Worm (Caenorhabditis elegans) whole organism, L4 larva: Measurements from ENCODE around the gene F41G3.6.
A peak's percentile ranks its signal among the peaks of the same experiment; 100 is the strongest.
"Not testable (repeated sequence)": the region's sequence is repeated elsewhere in the genome, so short reads cannot be mapped to it uniquely, and the experiment has no call there.

Experiments
- F49E8.2 ChIP-seq: sonication (generic microtip); optimal IDR thresholded peaks from 2 replicates; lab custom pipeline; 2016; ENCODE audit warnings: missing compliant biosample characterization, mild to moderate bottlenecking, missing genetic modification characterization, borderline replicate concordance
- R02D3.7 ChIP-seq: fragments of 150-350 bp; sonication (generic microtip); optimal IDR thresholded peaks from 3 replicates; lab custom pipeline; 2014; ENCODE audit warnings: missing biosample characterization, missing genetic modification characterization
- T20F7.1 ChIP-seq: fragments of 200-800 bp; sonication (Bioruptor generic); optimal IDR thresholded peaks from 2 replicates; lab custom pipeline; 2018; ENCODE audit warnings: mild to moderate bottlenecking, missing genetic modification characterization, missing compliant biosample characterization
- Y48G9A.11 ChIP-seq: fragments of 200-800 bp; sonication (Bioruptor generic); IDR thresholded peaks from 2 replicates; pipeline ENCODE4 v1.3.6; 2022; ENCODE audit warnings: missing genetic modification reagents, missing genetic modification characterization, missing compliant biosample characterization
- Y5F2A.4 ChIP-seq: fragments of 200-800 bp; sonication (Bioruptor generic); optimal IDR thresholded peaks from 2 replicates; lab custom pipeline; 2018; ENCODE audit warnings: mild to moderate bottlenecking, missing genetic modification characterization, missing compliant biosample characterization
- ZK337.2 ChIP-seq: fragments of 200-800 bp; sonication (Bioruptor generic); IDR thresholded peaks from 2 replicates; pipeline ENCODE4 v1.3.6; 2022; ENCODE audit warnings: missing genetic modification reagents, missing genetic modification characterization, missing compliant biosample characterization
- aha-1 ChIP-seq: fragments of 150-350 bp; peaks from one replicate; lab custom pipeline; 2014; ENCODE audit warnings: missing biosample characterization, missing genetic modification characterization
- aly-2 ChIP-seq: sonication (generic microtip); optimal IDR thresholded peaks from 2 replicates; lab custom pipeline; 2018; ENCODE audit warnings: missing biosample characterization, missing genetic modification characterization
- ceh-28 ChIP-seq: fragments of 150-350 bp; optimal IDR thresholded peaks from 2 replicates; lab custom pipeline; 2014; ENCODE audit warnings: missing biosample characterization, missing genetic modification reagents, missing genetic modification characterization
- ceh-44 ChIP-seq: fragments of 200-800 bp; sonication (Bioruptor generic); IDR thresholded peaks from 2 replicates; pipeline ENCODE4 v1.3.6; 2022; ENCODE audit warnings: missing genetic modification reagents, missing genetic modification characterization, missing compliant biosample characterization
- daf-16 ChIP-seq, 3 experiments: sonication (generic microtip); optimal IDR thresholded peaks; 2 replicates each; lab custom pipeline; 2016 to 2017; ENCODE audit warnings: missing genetic modification characterization in 3 of 3, missing genetic modification reagents in 3 of 3, mild to moderate bottlenecking in 2 of 3, missing compliant biosample characterization in 2 of 3, missing biosample characterization in 1 of 3, moderate library complexity in 1 of 3
- dpl-1 ChIP-seq: fragments of 150-350 bp; optimal IDR thresholded peaks from 2 replicates; lab custom pipeline; 2014; ENCODE audit warnings: missing biosample characterization, missing genetic modification reagents, missing genetic modification characterization
- dve-1 ChIP-seq: sonication (generic microtip); optimal IDR thresholded peaks from 2 replicates; lab custom pipeline; 2017; ENCODE audit warnings: antibody characterized with exemption, mild to moderate bottlenecking, missing genetic modification characterization, missing compliant biosample characterization; ENCODE audit not compliant: insufficient read depth
- egl-43 ChIP-seq: fragments of 200-800 bp; sonication (Bioruptor generic); IDR thresholded peaks from 2 replicates; pipeline ENCODE4 v1.3.6; 2022; ENCODE audit warnings: missing genetic modification reagents, missing genetic modification characterization, missing compliant biosample characterization
- gei-8 ChIP-seq: fragments of 200-800 bp; sonication (Bioruptor generic); optimal IDR thresholded peaks from 2 replicates; lab custom pipeline; 2018; ENCODE audit warnings: mild to moderate bottlenecking, missing genetic modification characterization, missing compliant biosample characterization
- hif-1 ChIP-seq, 2 experiments: sonication (generic microtip); optimal IDR thresholded peaks; 2 replicates each; lab custom pipeline; 2016 to 2017; ENCODE audit warnings: missing compliant biosample characterization in 2 of 2, missing genetic modification characterization in 2 of 2, missing genetic modification reagents in 2 of 2, missing genotype in 2 of 2, mild to moderate bottlenecking in 1 of 2
- hlh-11 ChIP-seq: fragments of 200-800 bp; sonication (Bioruptor generic); optimal IDR thresholded peaks from 2 replicates; lab custom pipeline; 2018; ENCODE audit warnings: mild to moderate bottlenecking, missing genetic modification characterization, missing compliant biosample characterization
- hlh-30 ChIP-seq: sonication (generic microtip); optimal IDR thresholded peaks from 2 replicates; lab custom pipeline; 2017; ENCODE audit warnings: antibody characterized with exemption, mild to moderate bottlenecking, missing genetic modification characterization, missing compliant biosample characterization; ENCODE audit not compliant: insufficient read depth
- hmg-1.1 ChIP-seq: fragments of 200-800 bp; sonication (Bioruptor generic); IDR thresholded peaks from 2 replicates; pipeline ENCODE4 v1.3.6; 2022; ENCODE audit warnings: missing genetic modification reagents, missing genetic modification characterization, missing compliant biosample characterization
- jun-1 ChIP-seq: fragments of 150-350 bp; optimal IDR thresholded peaks from 2 replicates; lab custom pipeline; 2014; ENCODE audit warnings: missing biosample characterization, missing genetic modification reagents, missing genetic modification characterization
- lim-7 ChIP-seq: fragments of 200-800 bp; sonication (Bioruptor generic); IDR thresholded peaks from 2 replicates; pipeline ENCODE4 v1.3.6; 2022; ENCODE audit warnings: missing genetic modification characterization, missing compliant biosample characterization
- lin-15B ChIP-seq: fragments of 150-350 bp; sonication (generic microtip); optimal IDR thresholded peaks from 3 replicates; lab custom pipeline; 2014; ENCODE audit warnings: missing biosample characterization, missing genetic modification characterization
- lin-38 ChIP-seq: fragments of 200-800 bp; sonication (Bioruptor generic); IDR thresholded peaks from 2 replicates; pipeline ENCODE4 v1.3.6; 2022; ENCODE audit warnings: missing genetic modification reagents, missing genetic modification characterization, missing compliant biosample characterization
- lsy-2 ChIP-seq, 2 experiments: fragments of 150-350 bp in 1 of 2; sonication (generic microtip) in 1 of 2; optimal IDR thresholded peaks; 2 replicates each; lab custom pipeline; 2014 to 2017; ENCODE audit warnings: missing biosample characterization in 2 of 2, missing genetic modification characterization in 2 of 2
- mdl-1 ChIP-seq, 2 experiments: fragments of 150-350 bp in 1 of 2; sonication (generic microtip) in 1 of 2; optimal IDR thresholded peaks; 2 replicates each; lab custom pipeline; 2014 to 2017; ENCODE audit warnings: missing biosample characterization in 2 of 2, missing genetic modification characterization in 2 of 2
- mdt-29 ChIP-seq: fragments of 200-800 bp; sonication (Bioruptor generic); IDR thresholded peaks from 2 replicates; pipeline ENCODE4 v1.3.6; 2022; ENCODE audit warnings: missing genetic modification reagents, missing genetic modification characterization, missing compliant biosample characterization
- mep-1 ChIP-seq: fragments of 150-350 bp; sonication (generic microtip); optimal IDR thresholded peaks from 3 replicates; lab custom pipeline; 2014; ENCODE audit warnings: missing biosample characterization, missing genetic modification characterization
- mes-2 ChIP-seq: sonication (generic microtip); optimal IDR thresholded peaks from 2 replicates; lab custom pipeline; 2016; ENCODE audit warnings: missing genotype, mild to moderate bottlenecking, missing genetic modification characterization, missing compliant biosample characterization; ENCODE audit not compliant: poor library complexity, severe bottlenecking
- nhr-11 ChIP-seq: fragments of 150-350 bp; optimal IDR thresholded peaks from 2 replicates; lab custom pipeline; 2014; ENCODE audit warnings: missing biosample characterization, missing genetic modification characterization
- nhr-111 ChIP-seq: fragments of 200-800 bp; sonication (Bioruptor generic); optimal IDR thresholded peaks from 2 replicates; lab custom pipeline; 2018; ENCODE audit warnings: mild to moderate bottlenecking, missing genetic modification characterization, missing compliant biosample characterization
- nhr-28 ChIP-seq: fragments of 150-350 bp; optimal IDR thresholded peaks from 2 replicates; lab custom pipeline; 2014; ENCODE audit warnings: missing biosample characterization, missing genetic modification characterization
- nhr-48 ChIP-seq: sonication (generic microtip); optimal IDR thresholded peaks from 2 replicates; lab custom pipeline; 2016; ENCODE audit warnings: mild to moderate bottlenecking, missing genetic modification characterization, missing compliant biosample characterization
- nhr-6 ChIP-seq: fragments of 150-350 bp; optimal IDR thresholded peaks from 2 replicates; lab custom pipeline; 2014; ENCODE audit warnings: missing biosample characterization, missing genetic modification characterization
- pqm-1 ChIP-seq: sonication (generic microtip); optimal IDR thresholded peaks from 2 replicates; lab custom pipeline; 2017; ENCODE audit warnings: missing biosample characterization, missing genetic modification characterization
- rbr-2 ChIP-seq: sonication (generic microtip); optimal IDR thresholded peaks from 2 replicates; lab custom pipeline; 2016; ENCODE audit warnings: missing genotype, missing genetic modification characterization, missing compliant biosample characterization
- set-16 ChIP-seq: fragments of 200-800 bp; sonication (Bioruptor generic); IDR thresholded peaks from 2 replicates; pipeline ENCODE4 v1.3.6; 2022; ENCODE audit warnings: missing genetic modification reagents, missing genetic modification characterization, missing compliant biosample characterization
- spr-1 ChIP-seq: sonication (generic microtip); optimal IDR thresholded peaks from 2 replicates; lab custom pipeline; 2016; ENCODE audit warnings: mild to moderate bottlenecking, missing genetic modification characterization, missing compliant biosample characterization
- tra-1 ChIP-seq: fragments of 200-800 bp; sonication (Bioruptor generic); IDR thresholded peaks from 2 replicates; pipeline ENCODE4 v1.3.6; 2022; ENCODE audit warnings: missing genetic modification reagents, missing genetic modification characterization, missing compliant biosample characterization
- unc-130 ChIP-seq: sonication (generic microtip); optimal IDR thresholded peaks from 2 replicates; lab custom pipeline; 2016; ENCODE audit warnings: missing genetic modification reagents, missing genetic modification characterization, missing compliant biosample characterization
- unc-62 ChIP-seq, 3 experiments: fragments of 150-350 bp in 1 of 3; sonication (generic microtip); optimal IDR thresholded peaks in 2 of 3; peaks in 1 of 3; 1 replicate in 1 of 3; 2 replicates in 2 of 3; lab custom pipeline; 2014 to 2017; ENCODE audit warnings: missing biosample characterization in 3 of 3, missing genetic modification characterization in 3 of 3, missing genetic modification reagents in 3 of 3, missing genotype in 1 of 3
- zfp-3 ChIP-seq: fragments of 200-800 bp; sonication (Bioruptor generic); conservative IDR thresholded peaks from 2 replicates; pipeline ENCODE4 v1.3.6; 2022; ENCODE audit warnings: missing genetic modification reagents, missing genetic modification characterization, missing compliant biosample characterization
- ztf-11 ChIP-seq: fragments of 150-350 bp; optimal IDR thresholded peaks from 2 replicates; lab custom pipeline; 2014; ENCODE audit warnings: missing biosample characterization, missing genetic modification characterization

Gene F41G3.6

ce11 chrII:6775076-6775475, 32.4 kb downstream of the F41G3.6 start, which contains the start of gene agr-1:
Gene agr-1 (minus strand): TSS chrII:6775176.
- not testable (repeated sequence) for TF ChIP-seq hmg-1.1; R02D3.7 (tag; lab: Kevin White, UChicago); egl-43 (GFP tag; lab: Robert Waterston, UW)

DNA sequence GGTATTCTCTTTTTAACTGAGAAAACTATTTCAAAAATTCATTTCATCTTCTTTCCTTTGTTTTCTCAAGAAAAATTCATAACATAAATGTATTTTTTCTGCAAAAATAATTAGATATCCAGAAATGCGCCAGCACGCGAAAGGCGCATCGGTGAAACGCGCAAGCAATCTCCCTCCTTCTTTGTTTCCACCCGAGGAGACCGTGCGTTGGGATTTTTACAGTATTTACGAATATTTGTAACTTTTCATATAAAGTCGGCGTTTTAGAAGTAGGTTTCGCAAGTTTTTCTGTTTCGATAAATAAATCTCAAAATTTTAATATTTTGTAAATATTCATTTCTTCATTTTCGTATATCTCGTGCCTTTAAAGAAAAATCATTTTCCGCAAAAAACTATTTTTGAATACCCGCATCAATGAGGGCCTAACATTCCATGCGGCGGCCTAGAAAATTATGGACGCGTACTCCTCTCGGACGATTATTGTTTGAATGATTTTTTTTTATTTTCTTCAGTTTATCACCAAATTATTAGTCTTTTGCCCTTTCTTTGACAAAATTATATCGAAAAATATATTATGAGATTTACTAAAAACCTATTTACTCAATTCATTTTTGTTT, 33.8 kb downstream of the F41G3.6 start, which contains the start of gene ssup-72:
TSS of gene ssup-72 (plus strand) at position 181 of the 617 bp plus-strand sequence.
- TF ChIP-seq Y48G9A.11 (GFP tag; lab: Robert Waterston, UW) (no peak), hmg-1.1 (0 out of 2 replicates have a peak, but pooled peaks have one; percentile 34), set-16 (GFP tag; lab: Robert Waterston, UW) (no peak), hlh-11 (tag; lab: Kevin White, UChicago) (peak; percentile 6), aly-2 (no peak), rbr-2 (tag; lab: Kevin White, UChicago) (peak; percentile 49), ZK337.2 (GFP tag; lab: Robert Waterston, UW) (peak; percentile 43; the same call in 1 of the 2 replicates), mdl-1 (tag; optimal IDR thresholded peaks at IDR 0.05; lab: Kevin White, UChicago) (peak in 1 of 2 experiments; percentile 32), mes-2 (tag; lab: Kevin White, UChicago) (peak; percentile 98), lim-7 (no peak), nhr-111 (GFP tag; lab: Kevin White, UChicago) (no peak), lsy-2 (tag; optimal IDR thresholded peaks at IDR 0.05; lab: Kevin White, UChicago) (peak in 1 of 2 experiments; percentile 84), hif-1 (tag; optimal IDR thresholded peaks at IDR 0.05; lab: Kevin White, UChicago) (peak in 1 of 2 experiments; percentile 77), jun-1 (tag; lab: Kevin White, UChicago) (no peak), spr-1 (tag; lab: Kevin White, UChicago) (peak; percentile 42), daf-16 (GFP tag; optimal IDR thresholded peaks at IDR 0.05; lab: Kevin White, UChicago) (no peak), daf-16 (tag; optimal IDR thresholded peaks at IDR 0.05; lab: Kevin White, UChicago) (peak; percentile 32), nhr-28 (tag; lab: Kevin White, UChicago) (peak; percentile 2), nhr-6 (tag; lab: Kevin White, UChicago) (no peak), lin-15B (tag; lab: Kevin White, UChicago) (no peak), ceh-44 (GFP tag; lab: Robert Waterston, UW) (0 out of 2 replicates have a peak, but pooled peaks have one; percentile 12), F49E8.2 (tag; lab: Kevin White, UChicago) (peak; percentile 60), aha-1 (tag; lab: Kevin White, UChicago) (peak; percentile 5), T20F7.1 (peak; percentile 60), dve-1 (tag; lab: Kevin White, UChicago) (peak; percentile 39), dpl-1 (GFP tag; lab: Kevin White, UChicago) (peak; percentile 88), hlh-30 (tag; lab: Kevin White, UChicago) (peak; percentile 51), nhr-48 (tag; lab: Kevin White, UChicago) (peak; percentile 36), unc-130 (peak; percentile 75), mep-1 (tag; lab: Kevin White, UChicago) (peak; percentile 65)

DNA sequence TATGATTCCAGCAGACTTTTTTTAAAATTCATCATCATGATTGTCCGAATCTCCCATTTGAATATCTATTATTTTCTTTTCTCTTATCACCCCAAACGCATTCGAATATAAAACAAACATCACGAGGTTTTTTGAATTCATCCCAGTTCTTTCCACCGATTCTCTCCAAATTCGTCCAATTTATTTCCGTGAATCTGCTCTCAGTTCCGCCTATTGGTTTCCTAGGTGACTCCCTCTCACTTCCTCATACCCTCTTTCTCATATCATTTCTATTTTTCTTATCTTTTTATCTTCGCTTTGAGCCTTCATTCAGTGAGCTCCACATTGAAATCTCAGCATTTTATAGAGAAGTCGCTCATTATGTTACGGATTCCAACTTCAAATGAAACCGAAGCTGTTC, 36.4 kb downstream of the F41G3.6 start, which contains the start of gene T13C2.7:
TSS of gene T13C2.7 (plus strand) at position 301 of the 400 bp plus-strand sequence.
- TF ChIP-seq hlh-11 (tag; lab: Kevin White, UChicago) (no peak), unc-62 (GFP tag; optimal IDR thresholded peaks at IDR 0.05 in 1 of 2; lab: Kevin White, UChicago) (no peak), unc-62 (tag; optimal IDR thresholded peaks at IDR 0.05; lab: Kevin White, UChicago) (no peak)

ce11 chrII:6781231-6781630, 38.5 kb downstream of the F41G3.6 start:
- no peak for TF ChIP-seq Y5F2A.4 (GFP tag; lab: Kevin White, UChicago)
- no peak for TF ChIP-seq ceh-28 (tag; lab: Kevin White, UChicago)
- peak; percentile 4 for TF ChIP-seq pqm-1 (tag; lab: Kevin White, UChicago)
- no peak for TF ChIP-seq lin-15B (tag; lab: Kevin White, UChicago)
- no peak for TF ChIP-seq mes-2 (tag; lab: Kevin White, UChicago)
- TF ChIP-seq gei-8 (GFP tag; lab: Kevin White, UChicago), result no peak
- no peak for TF ChIP-seq zfp-3 (GFP tag; lab: Robert Waterston, UW)
- TF ChIP-seq lin-38 (GFP tag; lab: Robert Waterston, UW), result no peak
- peak; percentile 59; the same call in 1 of the 2 replicates for TF ChIP-seq mdt-29 (GFP tag; lab: Robert Waterston, UW)
- TF ChIP-seq tra-1 (GFP tag; lab: Robert Waterston, UW), result 0 out of 2 replicates have a peak, but pooled peaks have one; percentile 17
- no peak for TF ChIP-seq daf-16 (GFP tag; optimal IDR thresholded peaks at IDR 0.05; lab: Kevin White, UChicago)
- peak; percentile 89 for TF ChIP-seq daf-16 (tag; optimal IDR thresholded peaks at IDR 0.05; lab: Kevin White, UChicago)
- no peak for TF ChIP-seq nhr-28 (tag; lab: Kevin White, UChicago)
- peak; percentile 18 for TF ChIP-seq hlh-30 (tag; lab: Kevin White, UChicago)
- TF ChIP-seq ztf-11, result no peak
- TF ChIP-seq nhr-11, result no peak
